Fruit fly (Drosophila melanogaster) whole organism, embryonic: ENCODE results near the gene MCTS1.

Source experiments
- CG11093 ChIP-seq: fragments of 200-800 bp; sonication (Bioruptor generic); IDR thresholded peaks from 3 replicates; pipeline ENCODE4 v1.3.6; 2022; ENCODE audit warnings: missing biosample characterization, missing genetic modification characterization
- CG12299 ChIP-seq: fragments of 200-800 bp; sonication (Bioruptor generic); optimal IDR thresholded peaks from 2 replicates; lab custom pipeline; 2018; ENCODE audit warnings: missing biosample characterization, mild to moderate bottlenecking, missing genetic modification characterization
- CG12769 ChIP-seq: fragments of 200-800 bp; sonication (Bioruptor generic); optimal IDR thresholded peaks from 2 replicates; lab custom pipeline; 2019; ENCODE audit warnings: missing biosample characterization, mild to moderate bottlenecking, missing genetic modification characterization, moderate library complexity
- Lpt ChIP-seq: fragments of >200 bp; optimal IDR thresholded peaks from 2 replicates; lab custom pipeline; 2018; ENCODE audit warnings: missing biosample characterization, missing genetic modification characterization
- Sin3A ChIP-seq: fragments of >200 bp; optimal IDR thresholded peaks from 2 replicates; lab custom pipeline; 2018
- sqz ChIP-seq: fragments of 200-800 bp; sonication (Bioruptor generic); optimal IDR thresholded peaks from 3 replicates; lab custom pipeline; 2018; ENCODE audit warnings: missing biosample characterization, mild to moderate bottlenecking, missing genetic modification characterization

DNA sequence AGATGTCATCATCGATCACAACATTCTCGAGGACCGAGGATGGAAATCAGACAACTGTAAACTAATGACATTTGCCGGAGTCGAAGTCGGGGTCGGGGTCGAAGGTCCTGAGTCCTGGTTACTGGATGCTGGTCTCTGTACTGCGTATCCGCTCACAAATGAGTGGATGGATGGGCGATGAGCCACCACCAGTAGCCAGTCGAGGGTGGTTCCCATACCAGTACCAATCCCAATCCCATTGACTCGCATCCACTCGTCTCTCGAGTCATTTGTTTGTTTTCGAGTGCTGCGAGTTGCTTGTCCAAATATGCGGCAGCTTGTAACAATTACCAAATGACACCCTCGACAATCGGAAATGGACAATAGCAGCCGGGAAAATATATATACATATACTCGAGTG, 4.9 kb upstream of the MCTS1 start:
- TF ChIP-seq Lpt (GFP tag; lab: Kevin White, UChicago) (no peak), sqz (GFP tag; lab: Kevin White, UChicago) (no peak), CG12769 (tag; lab: Kevin White, UChicago) (no peak), Sin3A (lab: Kevin White, UChicago) (no peak), CG11093 (no peak), CG12299 (tag; lab: Kevin White, UChicago) (no peak)
